Fruit fly (Drosophila melanogaster) whole organism, adult: Measurements from ENCODE around the gene CG2617.

Experiments used
- CG11617 ChIP-seq: fragments of 200-800 bp; sonication (Bioruptor generic); optimal IDR thresholded peaks from 2 replicates; lab custom pipeline; 2017; ENCODE audit warnings: mild to moderate bottlenecking, missing biosample characterization, missing genetic modification reagents, missing genetic modification characterization
- CG12768 ChIP-seq: fragments of 200-800 bp; sonication (Bioruptor generic); optimal IDR thresholded peaks from 2 replicates; lab custom pipeline; 2017; ENCODE audit warnings: missing biosample characterization, missing genetic modification characterization, mild to moderate bottlenecking, moderate library complexity, missing genetic modification reagents
- CG14711 ChIP-seq: fragments of 200-800 bp; sonication (Bioruptor generic); optimal IDR thresholded peaks from 2 replicates; lab custom pipeline; 2018; ENCODE audit warnings: missing biosample characterization, mild to moderate bottlenecking, missing genetic modification characterization, moderate library complexity
- CG1620 ChIP-seq: fragments of 200-800 bp; sonication (Bioruptor generic); optimal IDR thresholded peaks from 2 replicates; lab custom pipeline; 2016; ENCODE audit warnings: missing biosample characterization, missing genetic modification characterization
- CG33017 ChIP-seq: fragments of 200-800 bp; sonication (Bioruptor generic); optimal IDR thresholded peaks from 2 replicates; lab custom pipeline; 2018; ENCODE audit warnings: missing biosample characterization, mild to moderate bottlenecking, missing genetic modification characterization, moderate library complexity
- CG5204 ChIP-seq: fragments of 200-800 bp; sonication (Bioruptor generic); optimal IDR thresholded peaks from 2 replicates; lab custom pipeline; 2016; ENCODE audit warnings: missing biosample characterization, missing genetic modification characterization
- CG7045 ChIP-seq: fragments of 200-800 bp; sonication (Bioruptor generic); optimal IDR thresholded peaks from 2 replicates; lab custom pipeline; 2017; ENCODE audit warnings: missing biosample characterization, mild to moderate bottlenecking, missing genetic modification characterization
- CG7101 ChIP-seq: fragments of 200-800 bp; sonication (Bioruptor generic); optimal IDR thresholded peaks from 2 replicates; lab custom pipeline; 2018; ENCODE audit warnings: missing biosample characterization, mild to moderate bottlenecking, missing genetic modification characterization, moderate library complexity
- Clk ChIP-seq: fragments of 200-800 bp; sonication (Bioruptor generic); optimal IDR thresholded peaks from 2 replicates; lab custom pipeline; 2017; ENCODE audit warnings: missing biosample characterization, missing genetic modification characterization
- Crg-1 ChIP-seq: fragments of 200-800 bp; sonication (Bioruptor generic); optimal IDR thresholded peaks from 2 replicates; lab custom pipeline; 2016; ENCODE audit warnings: missing biosample characterization, missing genetic modification characterization
- Hr96 ChIP-seq: fragments of 200-800 bp; sonication (Bioruptor generic); optimal IDR thresholded peaks from 2 replicates; lab custom pipeline; 2016; ENCODE audit warnings: missing biosample characterization, missing genetic modification characterization
- Mnt ChIP-seq: fragments of 200-800 bp; sonication (Bioruptor generic); optimal IDR thresholded peaks from 2 replicates; lab custom pipeline; 2016; ENCODE audit warnings: missing biosample characterization, mild to moderate bottlenecking, missing genetic modification characterization
- bab1 ChIP-seq: fragments of 200-800 bp; sonication (Bioruptor generic); optimal IDR thresholded peaks from 3 replicates; lab custom pipeline; 2019; ENCODE audit warnings: missing biosample characterization, mild to moderate bottlenecking, missing genetic modification characterization, moderate library complexity
- cic ChIP-seq: fragments of 200-800 bp; sonication (Bioruptor generic); optimal IDR thresholded peaks from 2 replicates; lab custom pipeline; 2017; ENCODE audit warnings: missing biosample characterization, mild to moderate bottlenecking, missing genetic modification characterization, moderate library complexity
- cnc ChIP-seq, 2 experiments: fragments of >200 bp; optimal IDR thresholded peaks; 2 replicates each; lab custom pipeline; 2017
- kay ChIP-seq: fragments of 200-800 bp; sonication (Bioruptor generic); peaks from one replicate; lab custom pipeline; 2016; ENCODE audit warnings: missing biosample characterization, missing genetic modification characterization, borderline replicate concordance
- ovo ChIP-seq: fragments of 200-800 bp; sonication (Bioruptor generic); optimal IDR thresholded peaks from 2 replicates; lab custom pipeline; 2016; ENCODE audit warnings: missing biosample characterization, missing genetic modification characterization
- pad ChIP-seq: fragments of 200-800 bp; sonication (Bioruptor generic); optimal IDR thresholded peaks from 3 replicates; lab custom pipeline; 2017; ENCODE audit warnings: missing biosample characterization, missing genetic modification characterization, mild to moderate bottlenecking, moderate library complexity, missing genetic modification reagents
- tj ChIP-seq: fragments of 200-800 bp; sonication (Bioruptor generic); optimal IDR thresholded peaks from 3 replicates; lab custom pipeline; 2017; ENCODE audit warnings: missing biosample characterization, mild to moderate bottlenecking, missing genetic modification characterization, moderate library complexity
- toe ChIP-seq: fragments of 200-800 bp; sonication (Bioruptor generic); optimal IDR thresholded peaks from 2 replicates; lab custom pipeline; 2016; ENCODE audit warnings: missing biosample characterization, missing genetic modification characterization

CG2617 gene

dm6 chr2L:20645394-20645869, 36.7 kb upstream of the CG2617 start, which contains the start of the genes phr6-4 and CG2608:
Gene phr6-4, minus strand, starts transcription at chr2L:20645791.
Gene CG2608, plus strand, starts transcription at chr2L:20645822.
- peak; percentile 72 for TF ChIP-seq pad (GFP tag; lab: Kevin White, UChicago)
- TF ChIP-seq CG11617 (GFP tag; lab: Kevin White, UChicago), result peak; percentile 92
- peak; percentile 23 for TF ChIP-seq Clk (GFP tag; lab: Kevin White, UChicago)
- peak; percentile 58 for TF ChIP-seq tj (GFP tag; lab: Kevin White, UChicago)
- TF ChIP-seq ovo (GFP tag; lab: Kevin White, UChicago), result peak; percentile 40
- TF ChIP-seq cic, result peak; percentile 42
- TF ChIP-seq CG1620 (GFP tag; lab: Kevin White, UChicago), result peak; percentile 76
- TF ChIP-seq cnc (optimal IDR thresholded peaks at IDR 0.05; lab: Kevin White, UChicago), result no peak
- peak; percentile 89 for TF ChIP-seq bab1 (GFP tag; lab: Kevin White, UChicago)
- TF ChIP-seq CG5204 (GFP tag; lab: Kevin White, UChicago), result no peak
- peak; percentile 74 for TF ChIP-seq toe (GFP tag; lab: Kevin White, UChicago)
- peak; percentile 73 for TF ChIP-seq Crg-1 (GFP tag; lab: Kevin White, UChicago)
- peak; percentile 86 for TF ChIP-seq CG14711
- peak; percentile 91 for TF ChIP-seq CG7101 (tag; lab: Kevin White, UChicago)
- peak; percentile 89 for TF ChIP-seq CG12768 (GFP tag; lab: Kevin White, UChicago)
- TF ChIP-seq Hr96 (GFP tag; lab: Kevin White, UChicago), result peak; percentile 71
- peak; percentile 92 for TF ChIP-seq CG7045 (GFP tag; lab: Kevin White, UChicago)
- peak; percentile 91 for TF ChIP-seq CG33017
- TF ChIP-seq Mnt (GFP tag; lab: Kevin White, UChicago), result peak; percentile 72
- peak; percentile 90 for TF ChIP-seq kay (GFP tag; lab: Kevin White, UChicago)

DNA sequence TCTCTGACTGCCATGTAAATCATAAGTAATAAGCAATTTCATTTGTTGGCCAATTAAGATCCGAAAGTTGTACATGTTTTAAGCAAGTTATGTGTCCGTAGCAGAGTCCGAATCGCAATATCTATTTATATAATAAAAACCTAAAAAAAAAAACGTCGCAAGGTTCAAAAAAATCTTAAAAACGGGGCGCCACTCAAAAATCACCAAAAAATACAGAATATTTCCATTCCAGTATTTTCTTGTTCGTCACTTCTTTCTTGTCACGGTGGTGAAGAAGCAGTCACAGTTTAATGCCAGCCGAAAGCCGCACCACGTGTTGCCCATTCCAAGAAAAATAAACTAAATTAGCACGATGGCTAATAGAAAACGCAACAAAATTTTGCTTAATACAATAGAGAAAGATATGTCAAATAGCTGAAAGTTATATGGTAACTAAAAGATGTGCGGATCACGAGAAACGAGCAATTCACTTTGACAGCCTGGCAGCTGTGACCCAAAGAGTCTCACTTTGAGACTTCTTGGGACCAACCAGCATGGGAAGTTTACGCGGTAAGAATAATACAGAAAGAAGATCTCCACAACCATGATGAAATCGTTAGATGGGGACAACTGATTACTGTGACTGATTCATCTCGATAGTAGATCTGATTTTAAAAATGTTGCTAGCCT, 34.8 kb upstream of the CG2617 start:
- TF ChIP-seq bab1 (GFP tag; lab: Kevin White, UChicago) (no peak), tj (GFP tag; lab: Kevin White, UChicago) (no peak), CG11617 (GFP tag; lab: Kevin White, UChicago) (peak; percentile 15), Crg-1 (GFP tag; lab: Kevin White, UChicago) (peak; percentile 22), cic (no peak), Clk (GFP tag; lab: Kevin White, UChicago) (no peak), CG1620 (GFP tag; lab: Kevin White, UChicago) (peak; percentile 3), Hr96 (GFP tag; lab: Kevin White, UChicago) (no peak), pad (GFP tag; lab: Kevin White, UChicago) (no peak), Mnt (GFP tag; lab: Kevin White, UChicago) (peak; percentile 97), kay (GFP tag; lab: Kevin White, UChicago) (peak; percentile 92), toe (GFP tag; lab: Kevin White, UChicago) (peak; percentile 25), CG7045 (GFP tag; lab: Kevin White, UChicago) (no peak), CG12768 (GFP tag; lab: Kevin White, UChicago) (no peak), cnc (optimal IDR thresholded peaks at IDR 0.05; lab: Kevin White, UChicago) (no peak), CG33017 (no peak), CG14711 (peak; percentile 22), CG7101 (tag; lab: Kevin White, UChicago) (peak; percentile 1), CG5204 (GFP tag; lab: Kevin White, UChicago) (no peak)

- no peak for TF ChIP-seq Clk (GFP tag; lab: Kevin White, UChicago)
Observed at dm6 chr2L:20648612-20649011, 33.6 kb upstream of the CG2617 start, which contains the start of gene CG18810. Gene CG18810, plus strand, starts transcription at chr2L:20648912.

dm6 chr2L:20649891-20650290, 32.3 kb upstream of the CG2617 start, which contains the start of gene CG2611:
Gene CG2611, plus strand, starts transcription at chr2L:20650189.
- TF ChIP-seq cic, result no peak
- TF ChIP-seq CG14711, result no peak
- no peak for TF ChIP-seq kay (GFP tag; lab: Kevin White, UChicago)
- TF ChIP-seq tj (GFP tag; lab: Kevin White, UChicago), result no peak
- TF ChIP-seq ovo (GFP tag; lab: Kevin White, UChicago), result no peak
- no peak for TF ChIP-seq cnc (optimal IDR thresholded peaks at IDR 0.05; lab: Kevin White, UChicago)
- no peak for TF ChIP-seq Clk (GFP tag; lab: Kevin White, UChicago)
- no peak for TF ChIP-seq pad (GFP tag; lab: Kevin White, UChicago)
- TF ChIP-seq Mnt (GFP tag; lab: Kevin White, UChicago), result peak; percentile 18
- TF ChIP-seq CG12768 (GFP tag; lab: Kevin White, UChicago), result no peak
- TF ChIP-seq CG1620 (GFP tag; lab: Kevin White, UChicago), result peak; percentile 33
- TF ChIP-seq Crg-1 (GFP tag; lab: Kevin White, UChicago), result peak; percentile 42
- peak; percentile 41 for TF ChIP-seq toe (GFP tag; lab: Kevin White, UChicago)
- TF ChIP-seq CG7045 (GFP tag; lab: Kevin White, UChicago), result no peak
- TF ChIP-seq Hr96 (GFP tag; lab: Kevin White, UChicago), result no peak
- peak; percentile 45 for TF ChIP-seq CG7101 (tag; lab: Kevin White, UChicago)
- TF ChIP-seq CG11617 (GFP tag; lab: Kevin White, UChicago), result peak; percentile 55
- TF ChIP-seq CG33017, result no peak
- no peak for TF ChIP-seq CG5204 (GFP tag; lab: Kevin White, UChicago)
- TF ChIP-seq bab1 (GFP tag; lab: Kevin White, UChicago), result peak; percentile 28

- TF ChIP-seq cnc (optimal IDR thresholded peaks at IDR 0.05; lab: Kevin White, UChicago) (no peak), CG12768 (GFP tag; lab: Kevin White, UChicago) (peak; percentile 49), CG14711 (peak; percentile 69), Hr96 (GFP tag; lab: Kevin White, UChicago) (no peak), pad (GFP tag; lab: Kevin White, UChicago) (peak; percentile 37), bab1 (GFP tag; lab: Kevin White, UChicago) (peak; percentile 74), Mnt (GFP tag; lab: Kevin White, UChicago) (peak; percentile 64), Clk (GFP tag; lab: Kevin White, UChicago) (peak; percentile 41), tj (GFP tag; lab: Kevin White, UChicago) (peak; percentile 51), CG1620 (GFP tag; lab: Kevin White, UChicago) (peak; percentile 78), kay (GFP tag; lab: Kevin White, UChicago) (no peak), ovo (GFP tag; lab: Kevin White, UChicago) (peak; percentile 2), CG33017 (peak; percentile 5), cic (no peak), CG7045 (GFP tag; lab: Kevin White, UChicago) (peak; percentile 42), CG7101 (tag; lab: Kevin White, UChicago) (peak; percentile 78), CG5204 (GFP tag; lab: Kevin White, UChicago) (no peak), Crg-1 (GFP tag; lab: Kevin White, UChicago) (peak; percentile 24), CG11617 (GFP tag; lab: Kevin White, UChicago) (peak; percentile 70), toe (GFP tag; lab: Kevin White, UChicago) (peak; percentile 79)
Observed at dm6 chr2L:20656110-20656509, 26.1 kb upstream of the CG2617 start, which contains the start of the genes brun and CG2614. Gene brun, minus strand, starts transcription at chr2L:20656178. Gene CG2614, plus strand, starts transcription at chr2L:20656426.
